Fruit fly (Drosophila melanogaster) whole organism, prepupa: Measurements from ENCODE around the gene slp1.
A peak's percentile ranks its signal among the peaks of the same experiment; 100 is the strongest.

ENCODE experiments used
- CG10669 ChIP-seq: fragments of 200-800 bp; sonication (Bioruptor generic); optimal IDR thresholded peaks from 3 replicates; lab custom pipeline; 2018; ENCODE audit warnings: missing biosample characterization, mild to moderate bottlenecking, missing genetic modification characterization, moderate library complexity
- CG11294 ChIP-seq: fragments of 200-800 bp; sonication (Bioruptor generic); IDR thresholded peaks from 2 replicates; pipeline ENCODE4 v1.3.6; 2022; ENCODE audit warnings: missing biosample characterization, missing genetic modification characterization
- CG11762 ChIP-seq: fragments of 200-800 bp; sonication (Bioruptor generic); optimal IDR thresholded peaks from 3 replicates; lab custom pipeline; 2016; ENCODE audit warnings: missing biosample characterization, missing genetic modification characterization; ENCODE audit not compliant: insufficient read depth
- CG11902 ChIP-seq: fragments of 200-800 bp; sonication (Bioruptor generic); optimal IDR thresholded peaks from 3 replicates; lab custom pipeline; 2016; ENCODE audit warnings: missing biosample characterization, missing genetic modification characterization
- CG15336 ChIP-seq: fragments of 200-800 bp; sonication (Bioruptor generic); IDR thresholded peaks from 2 replicates; pipeline ENCODE4 v1.3.6; 2022; ENCODE audit warnings: missing biosample characterization, missing genetic modification characterization
- CG16779 ChIP-seq: fragments of 200-800 bp; sonication (Bioruptor generic); optimal IDR thresholded peaks from 3 replicates; lab custom pipeline; 2017; ENCODE audit warnings: missing biosample characterization, mild to moderate bottlenecking, missing genetic modification characterization
- CG3032 ChIP-seq: fragments of 200-800 bp; optimal IDR thresholded peaks from 2 replicates; lab custom pipeline; 2019; ENCODE audit warnings: missing biosample characterization, mild to moderate bottlenecking, missing genetic modification characterization, moderate library complexity
- CG31627 ChIP-seq: fragments of 200-800 bp; sonication (Bioruptor generic); optimal IDR thresholded peaks from 3 replicates; lab custom pipeline; 2016; ENCODE audit warnings: missing biosample characterization, missing genetic modification characterization
- CG32006 ChIP-seq: fragments of 200-800 bp; sonication (Bioruptor generic); optimal IDR thresholded peaks from 3 replicates; lab custom pipeline; 2017; ENCODE audit warnings: missing biosample characterization, mild to moderate bottlenecking, missing genetic modification characterization
- CG34406 ChIP-seq: fragments of 200-800 bp; sonication (Bioruptor generic); optimal IDR thresholded peaks from 3 replicates; lab custom pipeline; 2016; ENCODE audit warnings: missing biosample characterization, missing genetic modification characterization
- CG3919 ChIP-seq: fragments of 200-800 bp; sonication (Bioruptor generic); optimal IDR thresholded peaks from 3 replicates; lab custom pipeline; 2016; ENCODE audit warnings: missing biosample characterization, missing genetic modification characterization
- CG4318 ChIP-seq: fragments of 200-800 bp; sonication (Bioruptor generic); optimal IDR thresholded peaks from 3 replicates; lab custom pipeline; 2017; ENCODE audit warnings: missing biosample characterization, mild to moderate bottlenecking, missing genetic modification characterization
- CG6163 ChIP-seq: fragments of 200-800 bp; sonication (Bioruptor generic); IDR thresholded peaks from 3 replicates; pipeline ENCODE4 v1.3.6; 2022; ENCODE audit warnings: missing biosample characterization, missing genetic modification characterization
- CG6276 ChIP-seq: fragments of 200-800 bp; sonication (Bioruptor generic); optimal IDR thresholded peaks from 2 replicates; lab custom pipeline; 2017; ENCODE audit warnings: missing biosample characterization, mild to moderate bottlenecking, missing genetic modification characterization
- CG6792 ChIP-seq: fragments of 200-800 bp; sonication (Bioruptor generic); optimal IDR thresholded peaks from 3 replicates; lab custom pipeline; 2016; ENCODE audit warnings: missing biosample characterization, missing genetic modification characterization
- CG6808 ChIP-seq: fragments of 200-800 bp; sonication (Bioruptor generic); optimal IDR thresholded peaks from 3 replicates; lab custom pipeline; 2017; ENCODE audit warnings: missing biosample characterization, missing genetic modification characterization, mild to moderate bottlenecking, moderate library complexity, missing genetic modification reagents
- CG8119 ChIP-seq: fragments of 200-800 bp; sonication (Bioruptor generic); IDR thresholded peaks from 3 replicates; pipeline ENCODE4 v1.3.6; 2022; ENCODE audit warnings: missing biosample characterization, missing genetic modification characterization
- CG8632 ChIP-seq: fragments of 200-800 bp; sonication (Bioruptor generic); optimal IDR thresholded peaks from 3 replicates; lab custom pipeline; 2016; ENCODE audit warnings: missing biosample characterization, missing genetic modification characterization
- Eip78C ChIP-seq: fragments of 200-800 bp; sonication (Bioruptor generic); peaks from one replicate; lab custom pipeline; 2016; ENCODE audit warnings: missing biosample characterization, missing genetic modification characterization
- Eip93F ChIP-seq: fragments of 200-800 bp; sonication (Bioruptor generic); optimal IDR thresholded peaks from 2 replicates; lab custom pipeline; 2016; ENCODE audit warnings: missing biosample characterization, mild to moderate bottlenecking, missing genetic modification characterization
- Gug ChIP-seq: fragments of 200-800 bp; sonication (Bioruptor generic); IDR thresholded peaks from 2 replicates; pipeline ENCODE4 v1.3.6; 2022; ENCODE audit warnings: missing biosample characterization, missing genetic modification characterization
- Hr38 ChIP-seq: sonication (Bioruptor generic); optimal IDR thresholded peaks from 2 replicates; lab custom pipeline; 2016; ENCODE audit warnings: missing biosample characterization, missing genetic modification characterization
- Hr39 ChIP-seq: fragments of 200-800 bp; sonication (Bioruptor generic); optimal IDR thresholded peaks from 2 replicates; lab custom pipeline; 2016; ENCODE audit warnings: missing biosample characterization, missing genetic modification characterization
- Lpt ChIP-seq: fragments of 200-800 bp; sonication (Bioruptor generic); optimal IDR thresholded peaks from 3 replicates; lab custom pipeline; 2016; ENCODE audit warnings: missing biosample characterization, missing genetic modification characterization
- OdsH ChIP-seq: fragments of 200-800 bp; sonication (Bioruptor generic); optimal IDR thresholded peaks from 3 replicates; lab custom pipeline; 2016; ENCODE audit warnings: missing biosample characterization, missing genetic modification characterization
- Smox ChIP-seq: fragments of 200-800 bp; sonication (Bioruptor generic); optimal IDR thresholded peaks from 3 replicates; lab custom pipeline; 2016; ENCODE audit warnings: missing biosample characterization, missing genetic modification characterization
- Sox102F ChIP-seq: fragments of 200-800 bp; sonication (Bioruptor generic); optimal IDR thresholded peaks from 2 replicates; lab custom pipeline; 2016; ENCODE audit warnings: missing biosample characterization, mild to moderate bottlenecking, missing genetic modification characterization
- Sox15 ChIP-seq: fragments of 200-800 bp; sonication (Bioruptor generic); optimal IDR thresholded peaks from 3 replicates; lab custom pipeline; 2016; ENCODE audit warnings: missing biosample characterization, missing genetic modification characterization
- acj6 ChIP-seq: fragments of 200-800 bp; sonication (Bioruptor generic); optimal IDR thresholded peaks from 3 replicates; lab custom pipeline; 2016; ENCODE audit warnings: missing biosample characterization, missing genetic modification characterization
- cyc ChIP-seq: fragments of 200-800 bp; sonication (Bioruptor generic); optimal IDR thresholded peaks from 3 replicates; lab custom pipeline; 2016; ENCODE audit warnings: missing biosample characterization, missing genetic modification characterization
- dac ChIP-seq: fragments of 200-800 bp; sonication (Bioruptor generic); optimal IDR thresholded peaks from 2 replicates; lab custom pipeline; 2017; ENCODE audit warnings: missing biosample characterization, mild to moderate bottlenecking, missing genetic modification characterization
- dsx ChIP-seq: fragments of 200-800 bp; optimal IDR thresholded peaks from 3 replicates; lab custom pipeline; 2019; ENCODE audit warnings: missing biosample characterization, mild to moderate bottlenecking, missing genetic modification characterization, moderate library complexity; ENCODE audit not compliant: poor library complexity, severe bottlenecking
- eg ChIP-seq: fragments of 200-800 bp; sonication (Bioruptor generic); IDR thresholded peaks from 3 replicates; pipeline ENCODE4 v1.3.6; 2022; ENCODE audit warnings: missing biosample characterization, missing genetic modification characterization
- esn ChIP-seq: fragments of 200-800 bp; sonication (Bioruptor generic); optimal IDR thresholded peaks from 2 replicates; lab custom pipeline; 2016; ENCODE audit warnings: missing biosample characterization, mild to moderate bottlenecking, missing genetic modification characterization, moderate library complexity
- fd85E ChIP-seq: fragments of 200-800 bp; sonication (Bioruptor generic); optimal IDR thresholded peaks from 3 replicates; lab custom pipeline; 2016; ENCODE audit warnings: missing biosample characterization, missing genetic modification characterization
- fkh ChIP-seq: fragments of 200-800 bp; sonication (Bioruptor generic); optimal IDR thresholded peaks from 3 replicates; lab custom pipeline; 2017; ENCODE audit warnings: missing biosample characterization, mild to moderate bottlenecking, missing genetic modification characterization, moderate library complexity
- lz ChIP-seq: fragments of 200-800 bp; sonication (Bioruptor generic); optimal IDR thresholded peaks from 3 replicates; lab custom pipeline; 2016; ENCODE audit warnings: missing biosample characterization, missing genetic modification characterization
- net ChIP-seq: fragments of 200-800 bp; sonication (Bioruptor generic); optimal IDR thresholded peaks from 3 replicates; lab custom pipeline; 2016; ENCODE audit warnings: missing biosample characterization, missing genetic modification characterization
- salr ChIP-seq, 2 experiments: fragments of 200-800 bp; sonication (Bioruptor generic); optimal IDR thresholded peaks; 3 replicates each; lab custom pipeline; 2016 to 2018; ENCODE audit warnings: missing biosample characterization in 2 of 2, missing genetic modification characterization in 2 of 2, mild to moderate bottlenecking in 1 of 2
- spab ChIP-seq: fragments of 200-800 bp; sonication (Bioruptor generic); optimal IDR thresholded peaks from 2 replicates; lab custom pipeline; 2017; ENCODE audit warnings: missing biosample characterization, mild to moderate bottlenecking, missing genetic modification characterization, missing genetic modification reagents
- ss ChIP-seq, 2 experiments: fragments of 200-800 bp; sonication (Bioruptor generic); optimal IDR thresholded peaks; 2 replicates in 1 of 2; 3 replicates in 1 of 2; lab custom pipeline; 2017 to 2018; ENCODE audit warnings: mild to moderate bottlenecking in 2 of 2, missing biosample characterization in 2 of 2, missing genetic modification characterization in 2 of 2, moderate library complexity in 1 of 2
- svp ChIP-seq: fragments of 200-800 bp; sonication (Bioruptor generic); peaks from one replicate; lab custom pipeline; 2016; ENCODE audit warnings: missing biosample characterization, missing genetic modification characterization
- vri ChIP-seq: fragments of 200-800 bp; sonication (Bioruptor generic); optimal IDR thresholded peaks from 3 replicates; lab custom pipeline; 2016; ENCODE audit warnings: missing biosample characterization, mild to moderate bottlenecking, missing genetic modification characterization

The slp1 gene

DNA sequence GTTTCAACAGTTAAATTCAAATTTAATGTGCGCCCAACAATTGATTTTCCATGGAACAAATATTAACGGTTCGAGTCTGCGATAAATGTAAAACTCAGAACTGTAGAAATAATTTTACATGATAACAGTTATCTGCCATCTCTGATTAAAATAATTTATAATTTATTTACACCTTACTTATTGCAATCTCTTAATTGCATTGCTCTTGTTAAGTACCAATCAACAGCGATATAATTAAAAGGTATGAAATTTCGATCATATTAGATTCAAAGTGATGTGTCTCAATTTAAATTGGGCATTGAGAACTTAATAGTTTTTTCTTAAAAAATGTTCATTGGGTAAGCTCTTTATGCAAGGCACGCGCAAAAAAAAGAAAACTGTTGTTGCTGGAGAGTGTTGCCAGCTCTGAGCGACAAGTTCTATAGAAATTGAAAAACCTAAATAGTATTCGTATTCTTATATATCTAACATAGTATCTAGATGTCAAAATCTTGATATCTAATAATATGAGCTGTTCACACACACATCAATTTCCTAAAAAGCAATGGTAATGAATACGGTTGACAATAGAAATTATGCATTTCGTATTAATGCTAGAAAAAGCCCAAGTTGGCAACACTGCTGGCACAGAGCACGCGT lies 22.5 kb upstream of the slp1 start (continued):
- TF ChIP-seq Sox15 (GFP tag; lab: Kevin White, UChicago): peak; percentile 39
- TF ChIP-seq dsx (GFP tag; lab: Kevin White, UChicago): peak; percentile 53
- TF ChIP-seq Hr39 (GFP tag; lab: Kevin White, UChicago): no peak
- peak; percentile 56 for TF ChIP-seq CG8632 (GFP tag; lab: Kevin White, UChicago)
- no peak for TF ChIP-seq CG6792 (GFP tag; lab: Kevin White, UChicago)
- TF ChIP-seq acj6 (GFP tag; lab: Kevin White, UChicago): peak; percentile 76
- TF ChIP-seq Sox102F (GFP tag; lab: Kevin White, UChicago): peak; percentile 31
- peak; percentile 75 for TF ChIP-seq lz
- TF ChIP-seq CG6163: peak; percentile 90
- TF ChIP-seq CG11902 (GFP tag; lab: Kevin White, UChicago): no peak
- peak; percentile 55 for TF ChIP-seq CG6808 (GFP tag; lab: Kevin White, UChicago)
- peak; percentile 63 for TF ChIP-seq CG31627 (GFP tag; lab: Kevin White, UChicago)
- TF ChIP-seq spab (GFP tag; lab: Kevin White, UChicago): no peak
- no peak for TF ChIP-seq CG34406 (GFP tag; lab: Kevin White, UChicago)
- no peak for TF ChIP-seq CG11762 (GFP tag; lab: Kevin White, UChicago)
- TF ChIP-seq CG6276 (GFP tag; lab: Kevin White, UChicago): peak; percentile 57
- TF ChIP-seq dac (GFP tag; lab: Kevin White, UChicago): peak; percentile 65
- TF ChIP-seq salr (GFP tag; optimal IDR thresholded peaks at IDR 0.05; lab: Kevin White, UChicago): peak in 1 of 2 experiments; percentile 57
- TF ChIP-seq Eip78C: peak; percentile 89
- no peak for TF ChIP-seq fkh
- no peak for TF ChIP-seq CG16779 (tag; lab: Kevin White, UChicago)
- TF ChIP-seq OdsH (GFP tag; lab: Kevin White, UChicago): peak; percentile 32
- TF ChIP-seq Lpt (GFP tag; lab: Kevin White, UChicago): peak; percentile 59
- TF ChIP-seq fd85E (GFP tag; lab: Kevin White, UChicago): peak; percentile 21
- TF ChIP-seq, all 60 proteins: peak for 42

DNA sequence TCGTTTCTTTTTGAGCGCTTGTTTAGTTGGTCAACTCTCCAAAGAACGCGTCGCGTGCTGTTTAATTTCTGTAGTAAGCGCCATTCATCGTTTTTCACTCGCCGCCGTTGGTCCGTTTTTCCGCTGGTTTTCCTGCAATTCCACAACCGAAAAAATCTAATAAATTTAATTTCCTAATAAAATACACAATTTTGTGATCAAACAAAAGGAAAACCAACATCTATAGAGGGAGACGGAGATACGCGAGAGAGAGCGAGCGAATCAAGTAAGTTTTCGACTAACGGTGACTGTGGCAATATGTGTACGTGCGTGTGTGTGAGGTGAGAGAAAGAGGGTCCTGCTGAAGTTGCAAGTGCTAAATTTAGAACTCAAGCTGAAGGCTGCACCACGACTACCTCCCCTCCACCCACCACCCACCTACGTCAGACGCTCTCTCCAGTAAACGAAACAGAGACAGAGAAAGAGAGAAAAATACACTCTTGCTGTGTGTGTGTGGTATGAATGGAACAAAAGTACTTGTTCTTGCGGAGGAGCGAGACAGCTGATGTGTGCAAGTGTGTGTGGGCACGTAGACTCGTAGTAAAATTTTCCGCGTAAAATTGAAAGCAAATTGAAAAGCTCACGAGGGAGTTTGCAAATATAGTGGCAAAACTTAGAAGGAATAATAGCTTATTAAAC lies 21.9 kb upstream of the slp1 start, which contains the start of gene Reph:
Gene Reph, plus strand, starts transcription at position 80 of the 678 bp plus-strand sequence.
- TF ChIP-seq cyc (no peak), CG32006 (no peak), dac (GFP tag; lab: Kevin White, UChicago) (no peak), CG15336 (GFP tag; lab: Robert Waterston, UW) (peak; percentile 18; the same call in 1 of the 2 replicates), CG3032 (no peak), Eip93F (GFP tag; lab: Kevin White, UChicago) (no peak), Lpt (GFP tag; lab: Kevin White, UChicago) (peak; percentile 11), CG31627 (GFP tag; lab: Kevin White, UChicago) (no peak), CG16779 (tag; lab: Kevin White, UChicago) (peak; percentile 61), CG11902 (GFP tag; lab: Kevin White, UChicago) (no peak), Eip78C (peak; percentile 33), spab (GFP tag; lab: Kevin White, UChicago) (no peak), CG6163 (peak; percentile 22; the same call in 1 of the 3 replicates), Hr38 (GFP tag; lab: Kevin White, UChicago) (no peak), salr (GFP tag; optimal IDR thresholded peaks at IDR 0.05; lab: Kevin White, UChicago) (peak in 1 of 2 experiments; percentile 39), net (peak; percentile 38), Sox15 (GFP tag; lab: Kevin White, UChicago) (no peak), svp (GFP tag; lab: Kevin White, UChicago) (no peak), CG10669 (GFP tag; lab: Kevin White, UChicago) (peak; percentile 15), CG6808 (GFP tag; lab: Kevin White, UChicago) (no peak), CG4318 (GFP tag; lab: Kevin White, UChicago) (no peak), acj6 (GFP tag; lab: Kevin White, UChicago) (no peak), CG11294 (GFP tag; lab: Robert Waterston, UW) (no peak), esn (peak; percentile 33), Sox102F (GFP tag; lab: Kevin White, UChicago) (peak; percentile 24), ss (GFP tag; optimal IDR thresholded peaks at IDR 0.05; lab: Kevin White, UChicago) (peak in 1 of 2 experiments; percentile 5), CG3919 (no peak), Smox (GFP tag; lab: Kevin White, UChicago) (no peak), CG11762 (GFP tag; lab: Kevin White, UChicago) (no peak), Gug (GFP tag; lab: Robert Waterston, UW) (no peak), Hr39 (GFP tag; lab: Kevin White, UChicago) (no peak), CG34406 (GFP tag; lab: Kevin White, UChicago) (peak; percentile 35), CG8119 (no peak), lz (no peak), vri (no peak), CG6792 (GFP tag; lab: Kevin White, UChicago) (peak; percentile 40), dsx (GFP tag; lab: Kevin White, UChicago) (peak; percentile 15), eg (GFP tag; lab: Robert Waterston, UW) (0 out of 3 replicates have a peak, but pooled peaks have one; percentile 28)
